Fruit fly (Drosophila melanogaster): ENCODE measurements around the gene CG5888.

Gene CG5888

dm6 chr2L:16486001-16486793, 37.9 kb upstream of the CG5888 start (continued):
- TF ChIP-seq CG5180 (GFP tag; optimal IDR thresholded peaks at IDR 0.05) (no peak), CG10959 (GFP tag; IDR thresholded peaks at IDR 0.05) (no peak), CG11456 (GFP tag; IDR thresholded peaks at IDR 0.05) (peak; percentile 75; the same call in 2 of the 3 replicates), CG2678 (tag; optimal IDR thresholded peaks at IDR 0.05) (no peak), CG14667 (GFP tag; IDR thresholded peaks at IDR 0.05) (no peak), bowl (GFP tag; IDR thresholded peaks at IDR 0.05) (no peak), exex (tag; optimal IDR thresholded peaks at IDR 0.05) (no peak), CG7987 (GFP tag; optimal IDR thresholded peaks at IDR 0.05) (peak; percentile 54), E2f1 (GFP tag; IDR thresholded peaks at IDR 0.05) (0 out of 2 replicates have a peak, but pooled peaks have one; percentile 13), prd (optimal IDR thresholded peaks at IDR 0.05) (no peak), prd (GFP tag; IDR thresholded peaks at IDR 0.05) (peak; percentile 56), CG17829 (tag; optimal IDR thresholded peaks at IDR 0.05) (peak; percentile 44), B-H2 (GFP tag; optimal IDR thresholded peaks at IDR 0.05) (no peak), CG3838 (GFP tag; optimal IDR thresholded peaks at IDR 0.05) (no peak), cad (GFP tag; optimal IDR thresholded peaks at IDR 0.05) (peak; percentile 29), Ptx1 (GFP tag; IDR thresholded peaks at IDR 0.05) (peak; percentile 12; the same call in 1 of the 2 replicates), CG7786 (GFP tag; optimal IDR thresholded peaks at IDR 0.05) (no peak), CG2116 (GFP tag; optimal IDR thresholded peaks at IDR 0.05) (peak; percentile 18), CG1602 (GFP tag; optimal IDR thresholded peaks at IDR 0.05) (no peak), CG1603 (tag; optimal IDR thresholded peaks at IDR 0.05) (peak; percentile 42), Fer3 (tag; optimal IDR thresholded peaks at IDR 0.05) (no peak), CG18262 (tag; optimal IDR thresholded peaks at IDR 0.05) (no peak), CG8281 (tag; optimal IDR thresholded peaks at IDR 0.05) (peak; percentile 50), CG33557 (GFP tag; optimal IDR thresholded peaks at IDR 0.05) (peak; percentile 12), az2 (GFP tag; optimal IDR thresholded peaks at IDR 0.05) (no peak), MESR4 (GFP tag; optimal IDR thresholded peaks at IDR 0.05) (no peak), HLH54F (GFP tag; optimal IDR thresholded peaks at IDR 0.05) (no peak), mld (GFP tag; IDR thresholded peaks at IDR 0.05; ENCODE audit: partially characterized antibody) (no peak), CG10565 (GFP tag; optimal IDR thresholded peaks at IDR 0.05) (no peak), Taf1 (GFP tag; IDR thresholded peaks at IDR 0.05) (no peak), row (GFP tag; IDR thresholded peaks at IDR 0.05) (0 out of 3 replicates have a peak, but pooled peaks have one; percentile 6), CG10462 (GFP tag; optimal IDR thresholded peaks at IDR 0.05) (no peak), CG18476 (GFP tag; optimal IDR thresholded peaks at IDR 0.05) (no peak), sima (GFP tag; optimal IDR thresholded peaks at IDR 0.05) (no peak), Atf-2 (GFP tag; optimal IDR thresholded peaks at IDR 0.05) (peak; percentile 20), sob (GFP tag; IDR thresholded peaks at IDR 0.05) (peak; percentile 61), CG31365 (tag; optimal IDR thresholded peaks at IDR 0.05) (no peak), da (GFP tag; optimal IDR thresholded peaks at IDR 0.05) (peak; percentile 13), gt (GFP tag; IDR thresholded peaks at IDR 0.05) (no peak), chif (GFP tag; optimal IDR thresholded peaks at IDR 0.05) (peak; percentile 35 to 38), CG4854 (GFP tag; optimal IDR thresholded peaks at IDR 0.05) (peak; percentile 46), CrebB (tag; optimal IDR thresholded peaks at IDR 0.05) (no peak), danr (GFP tag; IDR thresholded peaks at IDR 0.05) (no peak), disco-r (GFP tag; optimal IDR thresholded peaks at IDR 0.05) (peak; percentile 46), Oaz (GFP tag; IDR thresholded peaks at IDR 0.05) (no peak), her (GFP tag; optimal IDR thresholded peaks at IDR 0.05) (no peak), Asciz (GFP tag; optimal IDR thresholded peaks at IDR 0.05) (peak; percentile 45), CG7271 (tag; optimal IDR thresholded peaks at IDR 0.05) (no peak), CTCF (GFP tag; optimal IDR thresholded peaks at IDR 0.05) (no peak), CG8290 (GFP tag; optimal IDR thresholded peaks at IDR 0.05) (peak; percentile 39), CG8290 (tag; optimal IDR thresholded peaks at IDR 0.05) (peak; percentile 66 to 68)
